Worm (Caenorhabditis elegans): ENCODE results near the gene msp-10.

DNA sequence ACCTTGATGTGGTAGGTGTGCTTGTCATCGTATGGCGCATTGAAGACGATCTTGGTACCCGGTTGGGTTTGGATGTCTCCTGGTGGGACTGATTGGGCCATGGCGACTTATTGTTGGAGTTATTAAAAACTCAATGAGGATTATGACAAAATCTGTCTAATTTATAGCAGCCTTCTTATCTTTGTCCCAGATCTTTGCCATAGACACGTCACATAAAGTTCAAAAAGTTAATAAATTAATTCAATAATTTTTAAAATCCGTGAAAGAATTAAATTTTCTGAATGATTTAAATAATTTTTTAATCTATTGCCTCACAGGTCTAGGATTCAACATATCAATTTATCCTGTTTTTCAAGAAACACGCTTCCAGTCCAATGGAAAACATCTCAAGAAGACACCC, 1.1 kb upstream of the msp-10 start, which contains the start of gene msp-81:
- TF ChIP-seq lin-39 (tag; optimal IDR thresholded peaks at IDR 0.05) (no peak), snpc-4 (tag; optimal IDR thresholded peaks at IDR 0.05) (no peak), elt-2 (tag; optimal IDR thresholded peaks at IDR 0.05) (no peak), ztf-4 (tag; optimal IDR thresholded peaks at IDR 0.05) (no peak), aly-2 (tag; optimal IDR thresholded peaks at IDR 0.05) (no peak), skn-1 (tag; optimal IDR thresholded peaks at IDR 0.05) (no peak), hmg-11 (tag; optimal IDR thresholded peaks at IDR 0.05) (no peak), nhr-11 (tag; optimal IDR thresholded peaks at IDR 0.05) (no peak), nhr-237 (tag; optimal IDR thresholded peaks at IDR 0.05) (no peak), lin-15B (tag; optimal IDR thresholded peaks at IDR 0.05) (no peak), nhr-43 (tag; optimal IDR thresholded peaks at IDR 0.05; ENCODE audit: poor library complexity, severe bottlenecking) (no peak), nhr-12 (tag; optimal IDR thresholded peaks at IDR 0.05) (no peak), fkh-10 (GFP tag; optimal IDR thresholded peaks at IDR 0.05) (no peak), nhr-77 (tag; optimal IDR thresholded peaks at IDR 0.05) (no peak)
